Fruit fly (Drosophila melanogaster): Measurements from ENCODE around the gene CG5866.

CG5866 gene

DNA sequence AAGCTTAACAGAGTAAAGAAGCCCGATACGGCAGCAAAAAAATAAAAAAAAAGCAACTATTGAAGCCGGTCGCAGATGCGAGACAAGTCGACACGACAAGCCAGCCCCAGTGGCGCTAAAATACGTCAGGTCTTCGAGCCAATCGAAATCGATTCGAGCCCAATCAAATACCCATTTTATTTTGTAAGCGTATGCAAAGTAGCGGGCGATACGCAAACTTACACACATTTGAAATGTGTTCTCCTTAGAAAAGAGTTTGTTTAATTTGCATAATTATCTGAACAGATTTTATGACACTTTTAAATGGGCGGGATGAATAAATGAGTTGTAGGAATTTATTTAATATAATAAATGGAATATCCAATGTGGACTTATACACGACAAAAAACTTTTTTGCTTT, 32.1 kb downstream of the CG5866 start:
- TF ChIP-seq CG31441 (GFP tag; IDR thresholded peaks at IDR 0.05) (no peak), tap (tag; optimal IDR thresholded peaks at IDR 0.05) (no peak), pnt (GFP tag; optimal IDR thresholded peaks at IDR 0.05) (no peak), vvl (GFP tag; IDR thresholded peaks at IDR 0.05) (peak; percentile 60; the same call in 1 of the 2 replicates), CG12769 (tag; optimal IDR thresholded peaks at IDR 0.05) (peak; percentile 60), pum (GFP tag; optimal IDR thresholded peaks at IDR 0.05) (no peak), grau (tag; optimal IDR thresholded peaks at IDR 0.05) (no peak), repo (GFP tag; optimal IDR thresholded peaks at IDR 0.05) (no peak), Dp (GFP tag; optimal IDR thresholded peaks at IDR 0.05) (no peak), sd (tag; optimal IDR thresholded peaks at IDR 0.05) (peak; percentile 74), Awh (GFP tag; IDR thresholded peaks at IDR 0.05) (peak; percentile 61), zfh1 (GFP tag; IDR thresholded peaks at IDR 0.05) (no peak), Hr39 (optimal IDR thresholded peaks at IDR 0.05) (no peak), hbn (GFP tag; IDR thresholded peaks at IDR 0.05; ENCODE audit: partially characterized antibody) (no peak), chinmo (GFP tag; IDR thresholded peaks at IDR 0.05; ENCODE audit: partially characterized antibody) (0 out of 4 replicates have a peak, but pooled peaks have one; percentile 57), Dfd (GFP tag; optimal IDR thresholded peaks at IDR 0.05) (no peak), CG16779 (GFP tag; IDR thresholded peaks at IDR 0.05) (no peak), CG4424 (GFP tag; optimal IDR thresholded peaks at IDR 0.05) (no peak)

DNA sequence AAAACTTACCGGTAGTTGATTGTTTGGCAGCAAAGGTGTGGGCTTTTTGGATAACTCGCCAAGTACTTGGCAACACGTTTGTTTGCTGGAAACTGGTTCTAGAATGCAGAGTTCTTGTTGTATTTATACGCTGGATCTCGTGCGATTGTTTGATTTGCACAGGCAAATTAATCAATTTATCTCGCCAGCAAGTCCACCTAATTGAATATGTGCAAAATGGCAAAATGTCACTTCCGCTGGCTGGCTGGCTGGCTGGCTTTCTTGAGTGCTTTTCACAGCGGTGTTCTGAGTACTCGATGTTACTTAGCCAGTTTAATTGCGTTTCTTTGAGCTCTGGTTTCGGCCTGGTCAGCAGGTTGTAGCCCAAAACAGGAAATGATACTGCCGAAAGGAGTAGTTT, 33.2 kb downstream of the CG5866 start, which contains the start of gene Eh:
Gene Eh (minus strand): TSS at position 101 of the 400 bp plus-strand sequence.
- TF ChIP-seq CG2889 (GFP tag; IDR thresholded peaks at IDR 0.05) (0 out of 3 replicates have a peak, but pooled peaks have one; percentile 24), CG31388 (GFP tag; optimal IDR thresholded peaks at IDR 0.05) (no peak), CG18619 (GFP tag; optimal IDR thresholded peaks at IDR 0.05) (no peak), CG3847 (GFP tag; IDR thresholded peaks at IDR 0.05) (no peak), ssp (GFP tag; IDR thresholded peaks at IDR 0.05) (no peak), CG13775 (GFP tag; optimal IDR thresholded peaks at IDR 0.05) (no peak)

DNA sequence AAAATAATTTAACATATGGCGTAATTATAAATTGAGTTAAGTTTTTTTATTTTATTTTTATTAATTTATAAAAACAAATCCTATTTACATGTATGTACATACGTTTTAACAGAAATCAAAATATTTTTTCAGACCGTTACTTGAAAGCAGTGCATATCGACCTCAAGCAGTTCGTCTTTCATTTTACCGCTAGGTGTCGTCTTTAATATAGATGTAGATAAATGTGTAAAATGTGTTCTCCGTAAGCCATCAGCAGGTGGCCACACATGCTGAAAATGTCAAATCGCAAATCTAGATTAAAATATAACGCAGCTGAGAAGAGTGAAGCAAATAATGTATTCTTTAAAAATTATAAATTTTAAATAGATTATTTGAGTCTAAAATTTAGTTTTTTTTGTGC, 33.9 kb downstream of the CG5866 start:
- TF ChIP-seq Oaz (GFP tag; IDR thresholded peaks at IDR 0.05) (no peak), Lhr (GFP tag; optimal IDR thresholded peaks at IDR 0.05) (peak; percentile 28), CG11247 (GFP tag; IDR thresholded peaks at IDR 0.05) (no peak), knrl (GFP tag; IDR thresholded peaks at IDR 0.05; ENCODE audit: partially characterized antibody) (peak; percentile 65; the same call in 2 of the 3 replicates), CG11398 (GFP tag; optimal IDR thresholded peaks at IDR 0.05) (no peak), CG9932 (GFP tag; IDR thresholded peaks at IDR 0.05) (no peak), ssp (GFP tag; IDR thresholded peaks at IDR 0.05) (no peak), trh (GFP tag; optimal IDR thresholded peaks at IDR 0.05) (no peak), stwl (tag; optimal IDR thresholded peaks at IDR 0.05) (peak; percentile 96), CG13894 (tag; optimal IDR thresholded peaks at IDR 0.05) (peak; percentile 9), bcd (GFP tag; optimal IDR thresholded peaks at IDR 0.05) (peak; percentile 19), CTCF (GFP tag; optimal IDR thresholded peaks at IDR 0.05) (peak; percentile 95), mld (GFP tag; IDR thresholded peaks at IDR 0.05; ENCODE audit: partially characterized antibody) (no peak), NC2α (GFP tag; optimal IDR thresholded peaks at IDR 0.05) (no peak), Abd-B (GFP tag; optimal IDR thresholded peaks at IDR 0.05) (peak; percentile 60), sens (GFP tag) (peak; percentile 48), Dfd (GFP tag; optimal IDR thresholded peaks at IDR 0.05) (peak in 1 of 2 experiments; percentile 47), CG17802 (tag; optimal IDR thresholded peaks at IDR 0.05) (peak; percentile 62), CG3995 (GFP tag; optimal IDR thresholded peaks at IDR 0.05) (peak; percentile 28), danr (GFP tag; IDR thresholded peaks at IDR 0.05) (no peak), CG9797 (GFP tag; optimal IDR thresholded peaks at IDR 0.05) (no peak), hkb (optimal IDR thresholded peaks at IDR 0.05) (no peak), hkb (GFP tag; IDR thresholded peaks at IDR 0.05) (no peak), Rx (GFP tag; IDR thresholded peaks at IDR 0.05) (no peak), CG42726 (GFP tag; IDR thresholded peaks at IDR 0.05; ENCODE audit: partially characterized antibody) (peak; percentile 71), HLH4C (GFP tag; IDR thresholded peaks at IDR 0.05; ENCODE audit: partially characterized antibody) (peak; percentile 15; the same call in 1 of the 3 replicates), Hr51 (GFP tag; optimal IDR thresholded peaks at IDR 0.05) (no peak), Dref (GFP tag; IDR thresholded peaks at IDR 0.05) (no peak), CG6272 (GFP tag; IDR thresholded peaks at IDR 0.05) (0 out of 2 replicates have a peak, but pooled peaks have one; percentile 25)
